Worm (Caenorhabditis elegans) whole organism, L4 larva: ENCODE measurements around the gene Y37E11AL.2.

Experiments
- F49E8.2 ChIP-seq: sonication (generic microtip); optimal IDR thresholded peaks from 2 replicates; lab custom pipeline; 2016; ENCODE audit warnings: missing compliant biosample characterization, mild to moderate bottlenecking, missing genetic modification characterization, borderline replicate concordance
- Y48G9A.11 ChIP-seq: fragments of 200-800 bp; sonication (Bioruptor generic); IDR thresholded peaks from 2 replicates; pipeline ENCODE4 v1.3.6; 2022; ENCODE audit warnings: missing genetic modification reagents, missing genetic modification characterization, missing compliant biosample characterization
- dmd-6 ChIP-seq: fragments of 200-800 bp; sonication (Bioruptor generic); IDR thresholded peaks from 2 replicates; pipeline ENCODE4 v1.3.6; 2022; ENCODE audit warnings: missing genetic modification reagents, missing genetic modification characterization, missing compliant biosample characterization
- mep-1 ChIP-seq: fragments of 150-350 bp; sonication (generic microtip); optimal IDR thresholded peaks from 3 replicates; lab custom pipeline; 2014; ENCODE audit warnings: missing biosample characterization, missing genetic modification characterization
- nhr-41 ChIP-seq: fragments of 200-800 bp; sonication (Bioruptor generic); IDR thresholded peaks from 2 replicates; pipeline ENCODE4 v1.3.6; 2022; ENCODE audit warnings: missing genetic modification reagents, missing genetic modification characterization, missing compliant biosample characterization
- nhr-77 ChIP-seq: fragments of 150-350 bp; optimal IDR thresholded peaks from 2 replicates; lab custom pipeline; 2014; ENCODE audit warnings: missing biosample characterization, missing genetic modification characterization
- snpc-4 ChIP-seq: fragments of 150-350 bp; optimal IDR thresholded peaks from 2 replicates; lab custom pipeline; 2014; ENCODE audit warnings: missing biosample characterization, missing genetic modification characterization
- unc-39 ChIP-seq: sonication (generic microtip); optimal IDR thresholded peaks from 2 replicates; lab custom pipeline; 2017; ENCODE audit warnings: missing biosample characterization, missing genetic modification characterization
- unc-62 ChIP-seq, 3 experiments: fragments of 150-350 bp in 1 of 3; sonication (generic microtip); optimal IDR thresholded peaks in 2 of 3; peaks in 1 of 3; 1 replicate in 1 of 3; 2 replicates in 2 of 3; lab custom pipeline; 2014 to 2017; ENCODE audit warnings: missing biosample characterization in 3 of 3, missing genetic modification characterization in 3 of 3, missing genetic modification reagents in 3 of 3, missing genotype in 1 of 3

ce11 chrIV:3652223-3652622, 46.1 kb upstream of the Y37E11AL.2 start:
- TF ChIP-seq snpc-4 (tag; lab: Kevin White, UChicago) (no peak), unc-39 (tag; lab: Kevin White, UChicago) (no peak), unc-62 (GFP tag; optimal IDR thresholded peaks at IDR 0.05 in 1 of 2; lab: Kevin White, UChicago) (no peak), unc-62 (tag; optimal IDR thresholded peaks at IDR 0.05; lab: Kevin White, UChicago) (no peak), F49E8.2 (tag; lab: Kevin White, UChicago) (no peak), nhr-41 (GFP tag; lab: Robert Waterston, UW) (no peak), mep-1 (tag; lab: Kevin White, UChicago) (no peak), nhr-77 (tag; lab: Kevin White, UChicago) (no peak), dmd-6 (GFP tag; lab: Robert Waterston, UW) (peak; percentile 60), Y48G9A.11 (no peak)
